Worm (Caenorhabditis elegans) whole organism, late embryonic: ENCODE results near the gene F11A5.16.

Source experiments
- C08G9.2 ChIP-seq: sonication (generic microtip); optimal IDR thresholded peaks from 2 replicates; lab custom pipeline; 2016; ENCODE audit warnings: mild to moderate bottlenecking, missing genetic modification characterization, moderate library complexity, missing compliant biosample characterization
- F13H6.1 ChIP-seq: sonication (generic microtip); optimal IDR thresholded peaks from 2 replicates; lab custom pipeline; 2016; ENCODE audit warnings: missing genetic modification characterization, missing compliant biosample characterization
- K09A11.1 ChIP-seq: sonication (generic microtip); optimal IDR thresholded peaks from 2 replicates; lab custom pipeline; 2017; ENCODE audit warnings: antibody characterized with exemption, mild to moderate bottlenecking, missing genetic modification characterization, missing compliant biosample characterization; ENCODE audit not compliant: insufficient read depth
- T23F11.4 ChIP-seq: fragments of 200-800 bp; sonication (Bioruptor generic); optimal IDR thresholded peaks from 2 replicates; lab custom pipeline; 2018; ENCODE audit warnings: mild to moderate bottlenecking, missing genetic modification characterization, missing compliant biosample characterization
- ahr-1 ChIP-seq: sonication (generic microtip); optimal IDR thresholded peaks from 2 replicates; lab custom pipeline; 2016; ENCODE audit warnings: missing genetic modification characterization, missing compliant biosample characterization
- ceh-19 ChIP-seq: fragments of 200-800 bp; sonication (Bioruptor generic); optimal IDR thresholded peaks from 2 replicates; lab custom pipeline; 2018; ENCODE audit warnings: mild to moderate bottlenecking, missing genetic modification characterization, missing compliant biosample characterization
- ceh-2 ChIP-seq: sonication (generic microtip); optimal IDR thresholded peaks from 2 replicates; lab custom pipeline; 2016; ENCODE audit warnings: missing genotype, missing genetic modification characterization, missing compliant biosample characterization
- ceh-24 ChIP-seq: sonication (generic microtip); optimal IDR thresholded peaks from 2 replicates; lab custom pipeline; 2016; ENCODE audit warnings: mild to moderate bottlenecking, missing genetic modification characterization, missing compliant biosample characterization
- ceh-34 ChIP-seq: sonication (generic microtip); optimal IDR thresholded peaks from 2 replicates; lab custom pipeline; 2016; ENCODE audit warnings: mild to moderate bottlenecking, missing genetic modification characterization, missing compliant biosample characterization
- ceh-48 ChIP-seq: sonication (generic microtip); optimal IDR thresholded peaks from 2 replicates; lab custom pipeline; 2016; ENCODE audit warnings: missing genetic modification characterization, inconsistent platforms, missing compliant biosample characterization
- ceh-6 ChIP-seq: fragments of 200-800 bp; sonication (Bioruptor generic); optimal IDR thresholded peaks from 2 replicates; lab custom pipeline; 2018; ENCODE audit warnings: mild to moderate bottlenecking, missing genetic modification characterization, missing compliant biosample characterization
- dmd-4 ChIP-seq: sonication (generic microtip); optimal IDR thresholded peaks from 2 replicates; lab custom pipeline; 2016; ENCODE audit warnings: borderline replicate concordance, missing genetic modification characterization, missing compliant biosample characterization
- elt-2 ChIP-seq: sonication (generic microtip); optimal IDR thresholded peaks from 2 replicates; lab custom pipeline; 2016; ENCODE audit warnings: missing genetic modification reagents, missing genetic modification characterization, missing compliant biosample characterization
- ets-4 ChIP-seq: sonication (generic microtip); optimal IDR thresholded peaks from 2 replicates; lab custom pipeline; 2016; ENCODE audit warnings: missing genetic modification characterization, missing compliant biosample characterization
- eyg-1 ChIP-seq: sonication (generic microtip); optimal IDR thresholded peaks from 2 replicates; lab custom pipeline; 2016; ENCODE audit warnings: missing genotype, missing genetic modification characterization, missing compliant biosample characterization
- fax-1 ChIP-seq: sonication (generic microtip); optimal IDR thresholded peaks from 2 replicates; lab custom pipeline; 2016; ENCODE audit warnings: missing genotype, missing genetic modification characterization, missing compliant biosample characterization
- fkh-10 ChIP-seq: fragments of 150-350 bp; optimal IDR thresholded peaks from 2 replicates; lab custom pipeline; 2014; ENCODE audit warnings: missing biosample characterization, missing genetic modification reagents, missing genetic modification characterization
- hlh-13 ChIP-seq: fragments of 200-800 bp; sonication (Bioruptor generic); optimal IDR thresholded peaks from 2 replicates; lab custom pipeline; 2018; ENCODE audit warnings: mild to moderate bottlenecking, missing genetic modification characterization, missing compliant biosample characterization
- hlh-30 ChIP-seq: sonication (generic microtip); optimal IDR thresholded peaks from 2 replicates; lab custom pipeline; 2017; ENCODE audit warnings: antibody characterized with exemption, missing genetic modification characterization, missing compliant biosample characterization; ENCODE audit not compliant: insufficient read depth
- mec-3 ChIP-seq: sonication (generic microtip); optimal IDR thresholded peaks from 2 replicates; lab custom pipeline; 2016; ENCODE audit warnings: borderline replicate concordance, missing genetic modification characterization, missing compliant biosample characterization
- nfya-1 ChIP-seq: sonication (generic microtip); optimal IDR thresholded peaks from 2 replicates; lab custom pipeline; 2017; ENCODE audit warnings: missing genetic modification characterization, mild to moderate bottlenecking, missing compliant biosample characterization, antibody characterized with exemption, moderate library complexity
- npax-4 ChIP-seq: sonication (generic microtip); optimal IDR thresholded peaks from 2 replicates; lab custom pipeline; 2016; ENCODE audit warnings: missing genetic modification characterization, missing compliant biosample characterization
- pag-3 ChIP-seq: sonication (generic microtip); optimal IDR thresholded peaks from 2 replicates; lab custom pipeline; 2016; ENCODE audit warnings: missing compliant biosample characterization, missing genetic modification characterization, borderline replicate concordance
- pat-9 ChIP-seq: fragments of 200-800 bp; sonication (Bioruptor generic); optimal IDR thresholded peaks from 2 replicates; lab custom pipeline; 2018; ENCODE audit warnings: mild to moderate bottlenecking, missing genetic modification characterization, moderate library complexity, missing compliant biosample characterization
- pax-1 ChIP-seq: fragments of 150-350 bp; optimal IDR thresholded peaks from 2 replicates; lab custom pipeline; 2014; ENCODE audit warnings: missing biosample characterization, missing genetic modification characterization
- pha-2 ChIP-seq: sonication (generic microtip); optimal IDR thresholded peaks from 2 replicates; lab custom pipeline; 2017; ENCODE audit warnings: mild to moderate bottlenecking, missing genetic modification characterization, missing compliant biosample characterization
- pha-4 ChIP-seq: fragments of 150-350 bp; optimal IDR thresholded peaks from 2 replicates; lab custom pipeline; 2018; ENCODE audit warnings: missing biosample characterization, missing genetic modification reagents, missing genetic modification characterization
- pqm-1 ChIP-seq: sonication (generic microtip); optimal IDR thresholded peaks from 2 replicates; lab custom pipeline; 2016; ENCODE audit warnings: missing genetic modification characterization, missing compliant biosample characterization
- pros-1 ChIP-seq: fragments of 150-350 bp; optimal IDR thresholded peaks from 2 replicates; lab custom pipeline; 2014; ENCODE audit warnings: missing biosample characterization, missing genetic modification reagents, missing genetic modification characterization
- ref-2 ChIP-seq: sonication (generic microtip); optimal IDR thresholded peaks from 2 replicates; lab custom pipeline; 2016; ENCODE audit warnings: missing genetic modification characterization, missing compliant biosample characterization
- rnt-1 ChIP-seq: sonication (generic microtip); optimal IDR thresholded peaks from 2 replicates; lab custom pipeline; 2016; ENCODE audit warnings: missing genetic modification characterization, missing compliant biosample characterization
- sdc-2 ChIP-seq: sonication (generic microtip); optimal IDR thresholded peaks from 2 replicates; lab custom pipeline; 2016; ENCODE audit warnings: missing genotype, missing genetic modification characterization, missing compliant biosample characterization
- sox-2 ChIP-seq: fragments of 200-800 bp; sonication (Bioruptor generic); IDR thresholded peaks from 2 replicates; pipeline ENCODE4 v1.3.6; 2022; ENCODE audit warnings: missing genetic modification reagents, missing genetic modification characterization, missing compliant biosample characterization
- sox-4 ChIP-seq: sonication (generic microtip); optimal IDR thresholded peaks from 2 replicates; lab custom pipeline; 2017; ENCODE audit warnings: mild to moderate bottlenecking, missing genetic modification characterization, inconsistent platforms, missing compliant biosample characterization
- tbx-2 ChIP-seq: sonication (generic microtip); optimal IDR thresholded peaks from 2 replicates; lab custom pipeline; 2016; ENCODE audit warnings: missing genetic modification characterization, missing compliant biosample characterization
- ttx-3 ChIP-seq: sonication (generic microtip); optimal IDR thresholded peaks from 2 replicates; lab custom pipeline; 2016; ENCODE audit warnings: missing genetic modification reagents, missing genetic modification characterization, missing compliant biosample characterization
- unc-42 ChIP-seq: sonication (generic microtip); optimal IDR thresholded peaks from 2 replicates; lab custom pipeline; 2016; ENCODE audit warnings: missing genotype, missing genetic modification characterization, missing compliant biosample characterization
- unc-55 ChIP-seq: sonication (generic microtip); optimal IDR thresholded peaks from 2 replicates; lab custom pipeline; 2017; ENCODE audit warnings: missing biosample characterization, missing genetic modification reagents, missing genetic modification characterization
- zip-5 ChIP-seq: sonication (generic microtip); optimal IDR thresholded peaks from 2 replicates; lab custom pipeline; 2016; ENCODE audit warnings: missing genetic modification characterization, missing compliant biosample characterization

F11A5.16 gene

DNA sequence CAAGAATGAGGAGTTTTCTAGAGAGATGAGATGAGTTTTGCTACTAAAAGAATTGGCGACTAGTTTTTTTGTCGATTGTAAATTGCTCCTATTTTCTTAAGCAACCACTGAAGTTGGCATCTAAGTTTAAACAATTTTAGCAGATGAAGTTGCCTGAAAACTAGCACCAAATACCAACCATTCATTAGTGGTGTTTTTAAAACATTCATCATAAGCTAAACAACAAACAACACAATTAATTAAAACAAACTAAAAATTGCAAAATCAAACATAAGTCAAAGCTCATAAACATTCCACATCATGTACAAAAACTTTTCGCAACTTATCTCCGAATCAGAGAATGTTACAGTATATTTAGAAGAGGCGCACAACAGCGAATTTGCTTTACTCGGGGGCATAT, 28.6 kb upstream of the F11A5.16 start, which contains the start of gene srz-13:
Gene srz-13, plus strand, starts transcription at position 301 of the 400 bp plus-strand sequence.
- TF ChIP-seq dmd-4 (tag; lab: Kevin White, UChicago) (no peak), ets-4 (no peak), hlh-30 (tag; lab: Kevin White, UChicago) (no peak), pha-4 (tag; lab: Kevin White, UChicago) (no peak), ceh-34 (tag; lab: Kevin White, UChicago) (no peak), unc-42 (no peak), sdc-2 (tag; lab: Kevin White, UChicago) (no peak), ceh-24 (tag; lab: Kevin White, UChicago) (no peak), C08G9.2 (no peak), ceh-48 (tag; lab: Kevin White, UChicago) (no peak), pha-2 (tag; lab: Kevin White, UChicago) (no peak), sox-2 (GFP tag; lab: Robert Waterston, UW) (no peak), ceh-19 (no peak), ceh-6 (GFP tag; lab: Kevin White, UChicago) (no peak), pat-9 (no peak), mec-3 (tag; lab: Kevin White, UChicago) (no peak), zip-5 (tag; lab: Kevin White, UChicago) (no peak), fkh-10 (GFP tag; lab: Kevin White, UChicago) (no peak)

DNA sequence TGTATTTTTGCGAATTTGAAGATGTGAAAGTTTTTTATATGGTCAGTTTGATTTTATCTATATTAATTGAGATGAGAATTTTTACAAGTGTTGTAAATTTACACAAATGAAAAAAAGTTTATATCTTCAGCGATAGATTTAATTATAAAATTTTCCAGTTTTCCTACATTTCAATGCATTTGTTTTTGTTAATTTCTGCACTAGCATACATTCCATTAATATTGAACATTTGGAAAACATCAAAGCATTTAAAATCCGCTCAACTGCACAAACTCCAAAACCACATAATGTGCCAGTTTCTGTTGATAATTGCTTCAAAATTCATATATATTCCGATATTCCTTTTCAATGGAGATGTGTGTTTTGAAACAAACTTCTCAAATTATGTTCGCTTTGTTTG, 27.8 kb upstream of the F11A5.16 start, which contains the start of gene srh-277:
Gene srh-277, plus strand, starts transcription at position 301 of the 400 bp plus-strand sequence.
- TF ChIP-seq ceh-2 (no peak), elt-2 (no peak), ref-2 (tag; lab: Kevin White, UChicago) (no peak), nfya-1 (tag; lab: Kevin White, UChicago) (no peak), ceh-34 (tag; lab: Kevin White, UChicago) (no peak)
- TF ChIP-seq, all 69 proteins: peak for 0

- TF ChIP-seq sdc-2 (tag; lab: Kevin White, UChicago) (no peak), rnt-1 (no peak), fkh-10 (GFP tag; lab: Kevin White, UChicago) (no peak), hlh-13 (GFP tag; lab: Kevin White, UChicago) (no peak), fax-1 (no peak), ets-4 (no peak), ref-2 (tag; lab: Kevin White, UChicago) (no peak), eyg-1 (tag; lab: Kevin White, UChicago) (no peak), pqm-1 (tag; lab: Kevin White, UChicago) (no peak), ahr-1 (tag; lab: Kevin White, UChicago) (no peak), pag-3 (no peak), tbx-2 (no peak), pat-9 (no peak), npax-4 (tag; lab: Kevin White, UChicago) (no peak)
- TF ChIP-seq, all 69 proteins: peak for 0
Observed at ce11 chrV:16183357-16183756, 27.4 kb upstream of the F11A5.16 start, which contains the start of gene srz-14. TSS of gene srz-14 (plus strand) at chrV:16183657.

ce11 chrV:16190485-16190884, 20.3 kb upstream of the F11A5.16 start, which contains the start of gene srh-281:
TSS of gene srh-281 (plus strand) at chrV:16190785.
- TF ChIP-seq unc-55 (GFP tag; lab: Kevin White, UChicago) (no peak), F13H6.1 (no peak), pros-1 (tag; lab: Kevin White, UChicago) (no peak), ahr-1 (tag; lab: Kevin White, UChicago) (no peak), K09A11.1 (tag; lab: Kevin White, UChicago) (no peak), ceh-34 (tag; lab: Kevin White, UChicago) (no peak), ref-2 (tag; lab: Kevin White, UChicago) (no peak), ceh-2 (no peak), fkh-10 (GFP tag; lab: Kevin White, UChicago) (no peak), npax-4 (tag; lab: Kevin White, UChicago) (no peak), pax-1 (tag; lab: Kevin White, UChicago) (no peak), sox-2 (GFP tag; lab: Robert Waterston, UW) (no peak), pqm-1 (tag; lab: Kevin White, UChicago) (no peak), rnt-1 (no peak), dmd-4 (tag; lab: Kevin White, UChicago) (no peak), T23F11.4 (GFP tag; lab: Kevin White, UChicago) (no peak), ttx-3 (tag; lab: Kevin White, UChicago) (no peak), sox-4 (tag; lab: Kevin White, UChicago) (no peak)
